Worm (Caenorhabditis elegans): ENCODE results near the gene F47B8.10.

- TF ChIP-seq him-1 (tag; optimal IDR thresholded peaks at IDR 0.05) (no peak), dao-5 (tag; optimal IDR thresholded peaks at IDR 0.05) (no peak)
Observed at ce11 chrV:14364586-14365248, 22.9 kb downstream of the F47B8.10 start.

Measured in whole organism, L4/young adult.